Fruit fly (Drosophila melanogaster) whole organism, wandering third instar larva: ENCODE measurements around the gene UGP.

Experiments
- CrebA ChIP-seq: fragments of 200-800 bp; sonication (Bioruptor generic); optimal IDR thresholded peaks from 2 replicates; lab custom pipeline; 2016; ENCODE audit warnings: missing biosample characterization, mild to moderate bottlenecking, missing genetic modification characterization, borderline replicate concordance
- Dfd ChIP-seq: fragments of >200 bp; optimal IDR thresholded peaks from 2 replicates; lab custom pipeline; 2017; ENCODE audit warnings: missing biosample characterization, missing genetic modification characterization
- Hnf4 ChIP-seq: fragments of 200-800 bp; sonication (Bioruptor generic); optimal IDR thresholded peaks from 2 replicates; lab custom pipeline; 2016; ENCODE audit warnings: missing biosample characterization, mild to moderate bottlenecking, missing genetic modification characterization
- Jra ChIP-seq: sonication (Bioruptor generic); optimal IDR thresholded peaks from 2 replicates; lab custom pipeline; 2016; ENCODE audit warnings: missing biosample characterization, missing genetic modification characterization
- Myc ChIP-seq: fragments of >200 bp; optimal IDR thresholded peaks from 2 replicates; lab custom pipeline; 2017
- Rel ChIP-seq, 2 experiments: fragments of 200-800 bp; sonication (Bioruptor generic) in 1 of 2; optimal IDR thresholded peaks; 2 replicates in 1 of 2; 3 replicates in 1 of 2; lab custom pipeline; 2016 to 2019; ENCODE audit warnings: mild to moderate bottlenecking in 2 of 2, missing biosample characterization in 2 of 2, missing genetic modification characterization in 2 of 2, moderate library complexity in 1 of 2
- h ChIP-seq: fragments of 200-800 bp; sonication (Bioruptor generic); optimal IDR thresholded peaks from 3 replicates; lab custom pipeline; 2016; ENCODE audit warnings: missing biosample characterization, mild to moderate bottlenecking, missing genetic modification characterization
- lola ChIP-seq: fragments of >200 bp; optimal IDR thresholded peaks from 2 replicates; lab custom pipeline; 2017; ENCODE audit warnings: missing biosample characterization, missing genetic modification characterization
- pan ChIP-seq: fragments of >200 bp; optimal IDR thresholded peaks from 2 replicates; lab custom pipeline; 2017
- tai ChIP-seq: sonication (Bioruptor generic); optimal IDR thresholded peaks from 2 replicates; lab custom pipeline; 2016; ENCODE audit warnings: missing biosample characterization, missing genetic modification characterization

DNA sequence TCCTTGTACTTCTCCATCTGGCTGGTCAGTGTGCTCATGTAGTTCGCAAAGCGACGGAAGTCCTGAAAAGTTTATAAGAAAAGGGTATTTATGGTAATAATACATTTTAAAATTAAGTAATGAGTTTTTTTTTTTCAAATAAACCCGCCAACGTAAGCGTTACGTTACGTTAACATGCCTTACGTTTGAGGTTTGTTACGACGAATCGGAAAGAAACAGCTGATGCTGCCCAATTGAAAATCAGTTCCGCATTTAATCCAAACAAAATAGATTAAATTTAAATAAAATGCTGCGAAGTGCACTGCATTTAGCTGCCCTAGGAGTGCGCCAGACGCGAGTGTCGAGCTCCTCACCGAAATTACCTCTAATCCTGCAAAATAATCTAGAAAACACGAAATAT lies 5.4 kb upstream of the UGP start, which contains the start of gene mRRF1:
- TF ChIP-seq pan (lab: Kevin White, UChicago) (no peak), Rel (GFP tag; optimal IDR thresholded peaks at IDR 0.05; lab: Kevin White, UChicago) (no peak), Rel (tag; optimal IDR thresholded peaks at IDR 0.05; lab: Kevin White, UChicago) (no peak), h (GFP tag; lab: Kevin White, UChicago) (no peak), Myc (no peak), tai (GFP tag; lab: Kevin White, UChicago) (no peak), CrebA (GFP tag; lab: Kevin White, UChicago) (no peak), lola (GFP tag; lab: Kevin White, UChicago) (no peak), Jra (no peak), Dfd (GFP tag; lab: Kevin White, UChicago) (no peak), Hnf4 (GFP tag; lab: Kevin White, UChicago) (no peak)
